Worm (Caenorhabditis elegans) whole organism, mixed stage, embryonic: ENCODE results near the gene ndub-2.

Experiments used
- M03D4.4 ChIP-seq: sonication (generic microtip); optimal IDR thresholded peaks from 2 replicates; lab custom pipeline; 2017; ENCODE audit warnings: mild to moderate bottlenecking, missing genetic modification characterization, missing compliant biosample characterization
- bed-3 ChIP-seq: fragments of 200-800 bp; sonication (Bioruptor generic); optimal IDR thresholded peaks from 3 replicates; lab custom pipeline; 2018; ENCODE audit warnings: mild to moderate bottlenecking, missing genetic modification characterization, moderate library complexity, missing compliant biosample characterization
- blmp-1 ChIP-seq: fragments of 150-350 bp; optimal IDR thresholded peaks from 2 replicates; lab custom pipeline; 2014; ENCODE audit warnings: missing biosample characterization, missing genetic modification characterization
- ceh-39 ChIP-seq: fragments of 150-350 bp; optimal IDR thresholded peaks from 2 replicates; lab custom pipeline; 2014; ENCODE audit warnings: missing biosample characterization, missing genetic modification characterization
- ceh-43 ChIP-seq: fragments of 200-800 bp; sonication (Bioruptor generic); optimal IDR thresholded peaks from 2 replicates; lab custom pipeline; 2018; ENCODE audit warnings: mild to moderate bottlenecking, missing genetic modification characterization, moderate library complexity, missing compliant biosample characterization
- ceh-83 ChIP-seq: fragments of 200-800 bp; sonication (Bioruptor generic); optimal IDR thresholded peaks from 2 replicates; lab custom pipeline; 2018; ENCODE audit warnings: mild to moderate bottlenecking, missing genetic modification characterization, missing compliant biosample characterization
- ces-1 ChIP-seq: fragments of 150-350 bp; optimal IDR thresholded peaks from 2 replicates; lab custom pipeline; 2014; ENCODE audit warnings: missing biosample characterization, missing genetic modification reagents, missing genetic modification characterization
- cnd-1 ChIP-seq: fragments of 200-800 bp; sonication (Bioruptor generic); optimal IDR thresholded peaks from 2 replicates; lab custom pipeline; 2018; ENCODE audit warnings: mild to moderate bottlenecking, missing genetic modification characterization, missing compliant biosample characterization
- elt-1 ChIP-seq: sonication (generic microtip); optimal IDR thresholded peaks from 2 replicates; lab custom pipeline; 2017; ENCODE audit warnings: missing genetic modification characterization, mild to moderate bottlenecking, missing compliant biosample characterization, antibody characterized with exemption, moderate library complexity, borderline replicate concordance; ENCODE audit not compliant: insufficient read depth
- elt-3 ChIP-seq: fragments of 150-350 bp; optimal IDR thresholded peaks from 2 replicates; lab custom pipeline; 2014; ENCODE audit warnings: missing biosample characterization, missing genetic modification characterization
- flh-1 ChIP-seq: fragments of 200-800 bp; sonication (Bioruptor generic); optimal IDR thresholded peaks from 2 replicates; lab custom pipeline; 2018; ENCODE audit warnings: mild to moderate bottlenecking, missing genetic modification characterization, moderate library complexity, missing compliant biosample characterization
- ham-2 ChIP-seq: fragments of 200-800 bp; sonication (Bioruptor generic); optimal IDR thresholded peaks from 2 replicates; lab custom pipeline; 2018; ENCODE audit warnings: mild to moderate bottlenecking, missing genetic modification characterization, missing compliant biosample characterization
- hlh-1 ChIP-seq: fragments of 150-350 bp; optimal IDR thresholded peaks from 2 replicates; lab custom pipeline; 2014; ENCODE audit warnings: missing biosample characterization, missing genetic modification reagents, missing genetic modification characterization
- lin-13 ChIP-seq: fragments of 150-350 bp; optimal IDR thresholded peaks from 2 replicates; lab custom pipeline; 2014; ENCODE audit warnings: missing biosample characterization, missing genetic modification characterization
- lin-32 ChIP-seq: fragments of 200-800 bp; sonication (Bioruptor generic); optimal IDR thresholded peaks from 2 replicates; lab custom pipeline; 2018; ENCODE audit warnings: mild to moderate bottlenecking, missing genetic modification characterization, missing compliant biosample characterization
- lsy-2 ChIP-seq: fragments of 150-350 bp; optimal IDR thresholded peaks from 2 replicates; lab custom pipeline; 2014; ENCODE audit warnings: missing biosample characterization, missing genetic modification characterization
- mab-5 ChIP-seq: fragments of 150-350 bp; optimal IDR thresholded peaks from 2 replicates; lab custom pipeline; 2014; ENCODE audit warnings: missing biosample characterization, missing genetic modification characterization
- mep-1 ChIP-seq: fragments of 150-350 bp; optimal IDR thresholded peaks from 2 replicates; lab custom pipeline; 2017; ENCODE audit warnings: missing biosample characterization, missing genetic modification reagents, missing genetic modification characterization, inconsistent platforms
- mls-2 ChIP-seq: sonication (generic microtip); optimal IDR thresholded peaks from 2 replicates; lab custom pipeline; 2016; ENCODE audit warnings: mild to moderate bottlenecking, missing genetic modification characterization, moderate library complexity, missing compliant biosample characterization
- nhr-12 ChIP-seq: fragments of 150-350 bp; optimal IDR thresholded peaks from 2 replicates; lab custom pipeline; 2014; ENCODE audit warnings: missing biosample characterization, missing genetic modification characterization
- nhr-2 ChIP-seq: fragments of 150-350 bp; optimal IDR thresholded peaks from 2 replicates; lab custom pipeline; 2014; ENCODE audit warnings: missing biosample characterization, missing genetic modification characterization
- nhr-237 ChIP-seq: fragments of 150-350 bp; optimal IDR thresholded peaks from 2 replicates; lab custom pipeline; 2014; ENCODE audit warnings: missing biosample characterization, missing genetic modification characterization
- nhr-28 ChIP-seq: fragments of 150-350 bp; optimal IDR thresholded peaks from 2 replicates; lab custom pipeline; 2014; ENCODE audit warnings: missing biosample characterization, missing genetic modification characterization
- nhr-76 ChIP-seq: sonication (generic microtip); optimal IDR thresholded peaks from 2 replicates; lab custom pipeline; 2017; ENCODE audit warnings: missing biosample characterization, missing genetic modification characterization
- pha-4 ChIP-seq: fragments of 150-350 bp; optimal IDR thresholded peaks from 2 replicates; lab custom pipeline; 2018; ENCODE audit warnings: missing biosample characterization, missing genetic modification reagents, missing genetic modification characterization
- sem-2 ChIP-seq: fragments of 200-800 bp; sonication (Bioruptor generic); optimal IDR thresholded peaks from 2 replicates; lab custom pipeline; 2018; ENCODE audit warnings: mild to moderate bottlenecking, missing genetic modification characterization, missing compliant biosample characterization
- snpc-4 ChIP-seq: fragments of 150-350 bp; optimal IDR thresholded peaks from 2 replicates; lab custom pipeline; 2014; ENCODE audit warnings: missing biosample characterization, missing genetic modification characterization
- sptf-1 ChIP-seq: sonication (generic microtip); optimal IDR thresholded peaks from 2 replicates; lab custom pipeline; 2017; ENCODE audit warnings: mild to moderate bottlenecking, missing genetic modification characterization, moderate library complexity, missing compliant biosample characterization
- tbx-8 ChIP-seq: fragments of 200-800 bp; sonication (Bioruptor generic); optimal IDR thresholded peaks from 2 replicates; lab custom pipeline; 2018; ENCODE audit warnings: mild to moderate bottlenecking, missing genetic modification characterization, moderate library complexity, missing compliant biosample characterization
- unc-120 ChIP-seq: sonication (generic microtip); optimal IDR thresholded peaks from 2 replicates; lab custom pipeline; 2017; ENCODE audit warnings: missing genetic modification characterization, missing compliant biosample characterization; ENCODE audit not compliant: poor library complexity, severe bottlenecking
- unc-39 ChIP-seq: fragments of 150-350 bp; optimal IDR thresholded peaks from 2 replicates; lab custom pipeline; 2014; ENCODE audit warnings: missing biosample characterization, missing genetic modification characterization
- unc-62 ChIP-seq: fragments of 150-350 bp; optimal IDR thresholded peaks from 2 replicates; lab custom pipeline; 2014; ENCODE audit warnings: missing biosample characterization, missing genetic modification reagents, missing genetic modification characterization

Gene ndub-2

ce11 chrII:8982683-8983082, 13.5 kb upstream of the ndub-2 start, which contains the start of gene C18E9.7:
TSS of gene C18E9.7 (minus strand) at chrII:8982783.
- TF ChIP-seq nhr-76 (tag; lab: Kevin White, UChicago) (no peak), bed-3 (no peak), nhr-28 (no peak), ceh-83 (GFP tag; lab: Kevin White, UChicago) (no peak), unc-39 (no peak)
- TF ChIP-seq, all 35 proteins: peak for 0

DNA sequence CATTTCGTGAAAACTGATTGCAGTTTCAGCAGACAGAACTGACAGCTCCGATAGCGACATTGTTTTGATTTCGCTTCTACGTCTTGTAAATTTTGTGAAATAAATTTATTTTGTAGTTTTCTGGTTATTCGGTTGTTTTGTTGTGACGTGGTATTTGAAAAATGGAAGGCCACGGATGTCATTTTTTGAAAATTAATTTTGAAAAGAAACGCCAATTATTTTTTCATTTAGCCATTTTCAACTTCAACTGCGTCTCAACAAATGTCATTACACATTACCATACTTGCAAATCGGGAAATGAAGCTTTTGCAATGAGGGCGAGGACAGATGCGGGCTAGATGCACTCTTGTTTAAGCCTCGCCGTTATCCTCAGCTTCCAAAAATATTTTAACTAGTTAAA, 8.2 kb upstream of the ndub-2 start, which contains the start of gene C18E9.8:
TSS of gene C18E9.8 (minus strand) at position 101 of the 400 bp plus-strand sequence.
- no peak for TF ChIP-seq ham-2 (GFP tag; lab: Kevin White, UChicago)
- TF ChIP-seq lin-32 (GFP tag; lab: Kevin White, UChicago): no peak
- no peak for TF ChIP-seq unc-39
- TF ChIP-seq ceh-39 (tag; lab: Kevin White, UChicago): no peak
- no peak for TF ChIP-seq nhr-28
- no peak for TF ChIP-seq M03D4.4 (tag; lab: Kevin White, UChicago)
- TF ChIP-seq pha-4: no peak
- TF ChIP-seq sptf-1: no peak
- TF ChIP-seq unc-120 (tag; lab: Kevin White, UChicago): no peak
- no peak for TF ChIP-seq ceh-83 (GFP tag; lab: Kevin White, UChicago)
- TF ChIP-seq cnd-1 (tag; lab: Kevin White, UChicago): no peak
- TF ChIP-seq nhr-237 (tag; lab: Kevin White, UChicago): no peak
- TF ChIP-seq hlh-1: no peak
- no peak for TF ChIP-seq tbx-8 (GFP tag; lab: Kevin White, UChicago)
- TF ChIP-seq lsy-2 (tag; lab: Kevin White, UChicago): no peak
- TF ChIP-seq snpc-4 (tag; lab: Kevin White, UChicago): no peak

DNA sequence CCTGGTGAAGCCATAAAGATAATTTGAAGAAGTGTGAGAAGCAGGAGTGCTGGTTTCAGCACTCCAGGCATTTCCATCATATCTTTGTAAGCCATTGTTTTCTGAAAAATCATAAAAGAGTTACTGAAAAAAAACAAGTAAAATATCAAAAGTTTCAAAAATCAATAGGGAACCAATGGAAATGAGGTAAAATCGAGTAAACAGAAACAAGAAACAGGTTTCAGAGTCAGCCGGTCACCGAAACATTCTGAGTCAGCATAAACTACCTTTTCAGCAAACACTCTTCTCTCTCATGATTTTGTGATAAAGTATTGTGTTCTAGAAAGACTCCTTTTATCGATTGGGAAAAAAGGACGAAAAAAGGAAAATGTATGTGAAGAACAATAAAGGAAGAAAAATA, 6.7 kb upstream of the ndub-2 start, which contains the start of gene C18E9.9:
TSS of gene C18E9.9 (minus strand) at position 101 of the 400 bp plus-strand sequence.
- no peak for TF ChIP-seq ceh-39 (tag; lab: Kevin White, UChicago)
- TF ChIP-seq lsy-2 (tag; lab: Kevin White, UChicago): no peak
- TF ChIP-seq nhr-12: no peak
- TF ChIP-seq flh-1 (GFP tag; lab: Kevin White, UChicago): no peak
- TF ChIP-seq sptf-1: no peak
- no peak for TF ChIP-seq ceh-43 (GFP tag; lab: Kevin White, UChicago)
- TF ChIP-seq unc-120 (tag; lab: Kevin White, UChicago): no peak
- no peak for TF ChIP-seq tbx-8 (GFP tag; lab: Kevin White, UChicago)
- no peak for TF ChIP-seq hlh-1
- TF ChIP-seq nhr-237 (tag; lab: Kevin White, UChicago): no peak
- no peak for TF ChIP-seq blmp-1
- no peak for TF ChIP-seq mls-2 (tag; lab: Kevin White, UChicago)
- TF ChIP-seq pha-4: no peak
- no peak for TF ChIP-seq elt-3 (tag; lab: Kevin White, UChicago)
- no peak for TF ChIP-seq nhr-28
- TF ChIP-seq M03D4.4 (tag; lab: Kevin White, UChicago): no peak

DNA sequence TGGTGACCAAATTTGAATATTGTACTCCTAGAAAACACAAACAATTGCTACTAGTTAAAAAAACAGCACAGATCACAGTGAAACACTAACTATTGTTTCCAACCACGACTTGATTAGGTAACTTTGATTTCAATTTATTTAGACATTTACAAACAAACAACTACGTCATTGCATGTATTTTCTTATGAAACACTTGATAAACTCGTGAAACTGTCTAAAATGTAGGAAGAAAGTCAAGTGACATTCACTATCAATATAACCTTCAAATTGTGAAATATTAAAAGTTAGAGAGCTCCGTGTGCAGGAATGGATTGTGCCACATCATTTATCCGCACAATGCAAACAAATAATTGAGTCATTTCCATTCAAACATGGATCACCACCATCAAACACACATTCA, 5.9 kb upstream of the ndub-2 start:
- TF ChIP-seq lin-32 (GFP tag; lab: Kevin White, UChicago) (no peak), ham-2 (GFP tag; lab: Kevin White, UChicago) (no peak), blmp-1 (no peak), mab-5 (no peak), nhr-76 (tag; lab: Kevin White, UChicago) (no peak), nhr-237 (tag; lab: Kevin White, UChicago) (no peak)

DNA sequence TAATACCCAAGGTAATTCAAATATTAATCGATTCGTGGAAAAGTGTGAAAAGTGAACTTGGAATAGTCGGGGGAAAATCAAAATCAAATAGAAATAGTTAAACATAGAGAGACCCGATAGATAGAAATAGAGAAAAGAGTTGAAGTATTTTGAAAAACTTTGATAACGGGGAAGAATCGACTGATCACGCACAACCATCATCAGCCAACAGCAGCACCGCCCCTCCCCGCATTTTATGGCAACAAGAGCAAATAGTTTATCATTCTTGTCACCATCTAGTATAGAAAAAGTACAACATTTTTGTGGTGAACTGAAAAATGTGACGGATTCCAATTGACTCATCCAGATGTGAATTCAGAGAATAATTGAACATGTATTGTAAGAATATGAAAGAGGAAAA, 4.6 kb upstream of the ndub-2 start:
- no peak for TF ChIP-seq mls-2 (tag; lab: Kevin White, UChicago)
- no peak for TF ChIP-seq snpc-4 (tag; lab: Kevin White, UChicago)
- TF ChIP-seq cnd-1 (tag; lab: Kevin White, UChicago): no peak
- TF ChIP-seq nhr-12: no peak
- no peak for TF ChIP-seq elt-3 (tag; lab: Kevin White, UChicago)
- no peak for TF ChIP-seq bed-3
- no peak for TF ChIP-seq unc-62 (GFP tag; lab: Kevin White, UChicago)
- no peak for TF ChIP-seq ham-2 (GFP tag; lab: Kevin White, UChicago)
- TF ChIP-seq unc-120 (tag; lab: Kevin White, UChicago): no peak
- TF ChIP-seq lin-32 (GFP tag; lab: Kevin White, UChicago): no peak
- TF ChIP-seq mep-1: no peak
- no peak for TF ChIP-seq nhr-237 (tag; lab: Kevin White, UChicago)
- TF ChIP-seq flh-1 (GFP tag; lab: Kevin White, UChicago): no peak
- TF ChIP-seq tbx-8 (GFP tag; lab: Kevin White, UChicago): no peak
- TF ChIP-seq unc-39: no peak
- TF ChIP-seq, all 35 proteins: peak for 0

- TF ChIP-seq nhr-2 (tag; lab: Kevin White, UChicago) (no peak), lin-13 (tag; lab: Kevin White, UChicago) (no peak), nhr-237 (tag; lab: Kevin White, UChicago) (no peak), ces-1 (GFP tag; lab: Kevin White, UChicago) (peak; percentile 19), sem-2 (no peak), tbx-8 (GFP tag; lab: Kevin White, UChicago) (no peak), hlh-1 (no peak), M03D4.4 (tag; lab: Kevin White, UChicago) (no peak), lsy-2 (tag; lab: Kevin White, UChicago) (peak; percentile 93), elt-1 (tag; lab: Kevin White, UChicago) (no peak), mls-2 (tag; lab: Kevin White, UChicago) (no peak), unc-120 (tag; lab: Kevin White, UChicago) (no peak)
These were observed 3.4 kb upstream of the ndub-2 start, which contains the start of gene ooc-5 for ce11 chrII:8992780-8993179. TSS of gene ooc-5 (plus strand) at chrII:8993160.
